Worm (Caenorhabditis elegans) whole organism, L3 larva: Measurements from ENCODE around the gene F46B3.14.

Experiments used
- R02D3.7 ChIP-seq: fragments of 150-350 bp; optimal IDR thresholded peaks from 2 replicates; lab custom pipeline; 2014; ENCODE audit warnings: missing biosample characterization, missing genetic modification characterization
- aly-2 ChIP-seq: fragments of 150-350 bp; optimal IDR thresholded peaks from 2 replicates; lab custom pipeline; 2014; ENCODE audit warnings: missing biosample characterization, missing genetic modification characterization
- ama-1 ChIP-seq: fragments of 150-350 bp; optimal IDR thresholded peaks from 2 replicates; lab custom pipeline; 2018
- ceh-9 ChIP-seq: sonication (generic microtip); optimal IDR thresholded peaks from 2 replicates; lab custom pipeline; 2018; ENCODE audit warnings: missing biosample characterization, missing genetic modification characterization
- egl-27 ChIP-seq: sonication (generic microtip); optimal IDR thresholded peaks from 4 replicates; lab custom pipeline; 2017; ENCODE audit warnings: missing biosample characterization, missing genetic modification reagents, missing genetic modification characterization
- egl-5 ChIP-seq: fragments of 150-350 bp; optimal IDR thresholded peaks from 2 replicates; lab custom pipeline; 2017; ENCODE audit warnings: missing biosample characterization, missing genetic modification reagents, missing genetic modification characterization, inconsistent platforms
- elt-1 ChIP-seq: fragments of 150-350 bp; optimal IDR thresholded peaks from 2 replicates; lab custom pipeline; 2014; ENCODE audit warnings: missing biosample characterization, missing genetic modification characterization
- elt-2 ChIP-seq: sonication (generic microtip); optimal IDR thresholded peaks from 2 replicates; lab custom pipeline; 2016; ENCODE audit warnings: missing genetic modification reagents, mild to moderate bottlenecking, missing genetic modification characterization, missing compliant biosample characterization
- elt-3 ChIP-seq, 3 experiments: fragments of 150-350 bp in 1 of 3; sonication (generic microtip) in 2 of 3; optimal IDR thresholded peaks; 2 replicates in 2 of 3; 4 replicates in 1 of 3; lab custom pipeline; 2014 to 2017; ENCODE audit warnings: missing biosample characterization in 3 of 3, missing genetic modification characterization in 3 of 3
- fkh-10 ChIP-seq: sonication (generic microtip); optimal IDR thresholded peaks from 2 replicates; lab custom pipeline; 2017; ENCODE audit warnings: missing biosample characterization, missing genetic modification reagents, missing genetic modification characterization
- fkh-2 ChIP-seq: fragments of 150-350 bp; optimal IDR thresholded peaks from 2 replicates; lab custom pipeline; 2014; ENCODE audit warnings: missing biosample characterization, missing genetic modification reagents, missing genetic modification characterization
- fos-1 ChIP-seq: fragments of 150-350 bp; optimal IDR thresholded peaks from 2 replicates; lab custom pipeline; 2014; ENCODE audit warnings: missing biosample characterization, missing genetic modification characterization
- jun-1 ChIP-seq: fragments of 150-350 bp; optimal IDR thresholded peaks from 2 replicates; lab custom pipeline; 2014; ENCODE audit warnings: missing biosample characterization, missing genetic modification reagents, missing genetic modification characterization
- lin-15B ChIP-seq: fragments of 150-350 bp; optimal IDR thresholded peaks from 2 replicates; lab custom pipeline; 2014; ENCODE audit warnings: missing biosample characterization, missing genetic modification characterization
- lin-39 ChIP-seq: fragments of 150-350 bp; optimal IDR thresholded peaks from 2 replicates; lab custom pipeline; 2018; ENCODE audit warnings: missing biosample characterization, missing genetic modification reagents, missing genetic modification characterization
- mdl-1 ChIP-seq: fragments of 150-350 bp; optimal IDR thresholded peaks from 2 replicates; lab custom pipeline; 2014; ENCODE audit warnings: missing biosample characterization, missing genetic modification characterization
- mml-1 ChIP-seq: fragments of 150-350 bp; sonication (generic microtip); optimal IDR thresholded peaks from 3 replicates; lab custom pipeline; 2014; ENCODE audit warnings: missing biosample characterization, missing genetic modification characterization
- nhr-11 ChIP-seq: fragments of 150-350 bp; optimal IDR thresholded peaks from 2 replicates; lab custom pipeline; 2014; ENCODE audit warnings: missing biosample characterization, missing genetic modification characterization
- nhr-12 ChIP-seq: fragments of 150-350 bp; optimal IDR thresholded peaks from 2 replicates; lab custom pipeline; 2014; ENCODE audit warnings: missing biosample characterization, missing genetic modification characterization
- nhr-23 ChIP-seq: fragments of 150-350 bp; optimal IDR thresholded peaks from 2 replicates; lab custom pipeline; 2014; ENCODE audit warnings: missing biosample characterization, missing genetic modification reagents, missing genetic modification characterization
- nhr-237 ChIP-seq: fragments of 150-350 bp; optimal IDR thresholded peaks from 2 replicates; lab custom pipeline; 2014; ENCODE audit warnings: missing biosample characterization, missing genetic modification characterization
- nhr-25 ChIP-seq: sonication (generic microtip); optimal IDR thresholded peaks from 2 replicates; lab custom pipeline; 2017; ENCODE audit warnings: missing biosample characterization, missing genetic modification characterization
- nhr-28 ChIP-seq: fragments of 150-350 bp; optimal IDR thresholded peaks from 2 replicates; lab custom pipeline; 2014; ENCODE audit warnings: missing biosample characterization, missing genetic modification characterization
- nhr-76 ChIP-seq: fragments of 150-350 bp; sonication (generic microtip); optimal IDR thresholded peaks from 5 replicates; lab custom pipeline; 2014; ENCODE audit warnings: missing biosample characterization, missing genetic modification characterization
- nhr-77 ChIP-seq: fragments of 150-350 bp; optimal IDR thresholded peaks from 2 replicates; lab custom pipeline; 2014; ENCODE audit warnings: missing biosample characterization, missing genetic modification characterization
- pha-4 ChIP-seq: fragments of 150-350 bp; optimal IDR thresholded peaks from 2 replicates; lab custom pipeline; 2014; ENCODE audit warnings: missing biosample characterization, missing genetic modification reagents, missing genetic modification characterization
- pqm-1 ChIP-seq: fragments of 150-350 bp; optimal IDR thresholded peaks from 2 replicates; lab custom pipeline; 2017; ENCODE audit warnings: missing biosample characterization, missing genetic modification characterization, inconsistent platforms
- sea-2 ChIP-seq: fragments of 150-350 bp; sonication (generic microtip); optimal IDR thresholded peaks from 4 replicates; lab custom pipeline; 2014; ENCODE audit warnings: missing biosample characterization, missing genetic modification reagents, missing genetic modification characterization
- skn-1 ChIP-seq: fragments of 150-350 bp; optimal IDR thresholded peaks from 2 replicates; lab custom pipeline; 2014; ENCODE audit warnings: missing biosample characterization, missing genetic modification characterization
- snpc-4 ChIP-seq: fragments of 150-350 bp; optimal IDR thresholded peaks from 2 replicates; lab custom pipeline; 2014; ENCODE audit warnings: missing biosample characterization, missing genetic modification characterization
- tbx-2 ChIP-seq: sonication (generic microtip); optimal IDR thresholded peaks from 2 replicates; lab custom pipeline; 2016; ENCODE audit warnings: mild to moderate bottlenecking, missing genetic modification characterization, missing compliant biosample characterization
- unc-39 ChIP-seq: sonication (generic microtip); optimal IDR thresholded peaks from 4 replicates; lab custom pipeline; 2017; ENCODE audit warnings: missing biosample characterization, missing genetic modification characterization
- unc-62 ChIP-seq: fragments of 150-350 bp; sonication (generic microtip); optimal IDR thresholded peaks from 4 replicates; lab custom pipeline; 2014; ENCODE audit warnings: missing biosample characterization, missing genetic modification reagents, missing genetic modification characterization
- zag-1 ChIP-seq: fragments of 150-350 bp; optimal IDR thresholded peaks from 2 replicates; lab custom pipeline; 2014; ENCODE audit warnings: missing biosample characterization, missing genetic modification characterization
- ztf-11 ChIP-seq: fragments of 150-350 bp; optimal IDR thresholded peaks from 2 replicates; lab custom pipeline; 2014; ENCODE audit warnings: missing biosample characterization, missing genetic modification characterization
- ztf-4 ChIP-seq: fragments of 150-350 bp; optimal IDR thresholded peaks from 2 replicates; lab custom pipeline; 2014; ENCODE audit warnings: missing biosample characterization, missing genetic modification characterization

F46B3.14 gene

ce11 chrV:20660025-20660424 is 28.9 kb upstream of the F46B3.14 start, which contains the start of gene W01F3.2:
W01F3.2 (plus strand) TSS chrV:20660325.
- TF ChIP-seq nhr-237 (tag; lab: Kevin White, UChicago): no peak
- TF ChIP-seq R02D3.7 (tag; lab: Kevin White, UChicago): no peak
- TF ChIP-seq nhr-77: no peak
- TF ChIP-seq, all 47 proteins: peak for 0

ce11 chrV:20656626-20657025 is 25.5 kb upstream of the F46B3.14 start:
- TF ChIP-seq nhr-77: no peak
- no peak for TF ChIP-seq lin-39 (tag; lab: Kevin White, UChicago)
- TF ChIP-seq zag-1 (tag; lab: Kevin White, UChicago): no peak
- no peak for TF ChIP-seq ztf-4
- TF ChIP-seq elt-1 (tag; lab: Kevin White, UChicago): no peak
- TF ChIP-seq unc-39 (tag; lab: Kevin White, UChicago): no peak
- no peak for TF ChIP-seq nhr-11 (tag; lab: Kevin White, UChicago)

DNA sequence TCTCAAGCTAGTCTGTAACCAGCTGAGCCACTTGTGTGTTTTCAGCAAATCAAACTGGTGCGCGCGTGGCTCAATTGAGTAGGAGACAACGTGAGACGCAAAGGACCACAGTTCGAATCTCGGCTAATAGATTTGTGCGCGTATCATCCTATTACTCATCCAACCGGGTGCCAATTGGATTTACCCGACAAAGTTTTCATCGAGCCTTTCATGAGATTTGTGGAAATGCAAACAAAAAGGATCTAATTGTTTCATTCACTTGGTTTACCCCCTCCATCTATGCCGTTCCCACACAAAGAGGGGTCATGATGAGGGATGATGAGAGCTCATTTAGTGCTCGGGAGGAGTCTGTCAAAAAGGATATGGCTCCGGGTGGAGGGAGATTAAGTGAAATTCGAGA is 24.0 kb upstream of the F46B3.14 start:
- TF ChIP-seq mdl-1 (tag; lab: Kevin White, UChicago) (no peak), tbx-2 (tag; lab: Kevin White, UChicago) (no peak), nhr-77 (no peak), sea-2 (GFP tag; lab: Kevin White, UChicago) (no peak), nhr-23 (tag; lab: Kevin White, UChicago) (no peak), nhr-12 (no peak), nhr-76 (no peak), pqm-1 (tag; lab: Kevin White, UChicago) (no peak), snpc-4 (no peak)

- no peak for TF ChIP-seq ztf-11 (tag; lab: Kevin White, UChicago)
- no peak for TF ChIP-seq unc-62 (GFP tag; lab: Kevin White, UChicago)
Observed at ce11 chrV:20654350-20654749, 23.2 kb upstream of the F46B3.14 start, which contains the start of gene mnr-1. mnr-1 (plus strand) TSS chrV:20654650.

ce11 chrV:20651923-20652322 is 20.8 kb upstream of the F46B3.14 start:
- TF ChIP-seq aly-2 (tag; lab: Kevin White, UChicago) (no peak), skn-1 (tag; lab: Kevin White, UChicago) (no peak), nhr-23 (tag; lab: Kevin White, UChicago) (no peak), ztf-11 (tag; lab: Kevin White, UChicago) (no peak), fkh-2 (tag; lab: Kevin White, UChicago) (no peak), nhr-28 (tag; lab: Kevin White, UChicago) (no peak)
- TF ChIP-seq, all 47 proteins: peak for 0

DNA sequence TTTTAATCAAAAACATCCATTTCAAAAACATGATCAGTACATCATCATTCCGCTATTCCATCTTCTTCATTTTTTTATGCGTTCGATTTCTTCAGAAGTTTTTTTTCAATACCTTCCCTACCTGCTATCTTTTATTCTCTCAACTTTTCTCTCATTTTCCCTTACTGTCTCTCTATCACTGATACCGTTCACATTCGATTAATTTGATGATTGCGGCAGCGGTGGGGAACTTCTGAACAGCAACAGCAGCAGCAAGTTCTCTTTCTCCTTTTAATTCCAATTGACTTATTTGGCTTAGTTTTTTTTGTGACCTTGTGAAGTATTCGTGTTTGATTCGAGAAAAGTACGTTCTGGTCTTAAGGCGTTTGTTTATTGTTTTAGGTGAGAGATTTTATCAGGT is 17.7 kb upstream of the F46B3.14 start:
- TF ChIP-seq elt-3 (tag; optimal IDR thresholded peaks at IDR 0.05; lab: Kevin White, UChicago) (peak in 2 of 3 experiments; percentile 66 to 82), lin-39 (tag; lab: Kevin White, UChicago) (no peak), nhr-237 (tag; lab: Kevin White, UChicago) (no peak), egl-5 (tag; lab: Kevin White, UChicago) (no peak), R02D3.7 (tag; lab: Kevin White, UChicago) (no peak), ceh-9 (tag; lab: Kevin White, UChicago) (no peak), elt-2 (no peak), egl-27 (tag; lab: Kevin White, UChicago) (no peak), mml-1 (no peak), nhr-11 (tag; lab: Kevin White, UChicago) (no peak), nhr-25 (tag; lab: Kevin White, UChicago) (peak; percentile 63), fkh-2 (tag; lab: Kevin White, UChicago) (no peak), snpc-4 (no peak), zag-1 (tag; lab: Kevin White, UChicago) (no peak)

- no peak for TF ChIP-seq pqm-1 (tag; lab: Kevin White, UChicago)
- TF ChIP-seq mml-1: no peak
- no peak for TF ChIP-seq fkh-10 (GFP tag; lab: Kevin White, UChicago)
- no peak for TF ChIP-seq egl-5 (tag; lab: Kevin White, UChicago)
- TF ChIP-seq ama-1 (lab: Kevin White, UChicago): no peak
- TF ChIP-seq lin-15B (tag; lab: Kevin White, UChicago): no peak
- no peak for TF ChIP-seq ztf-11 (tag; lab: Kevin White, UChicago)
- TF ChIP-seq elt-3 (tag; optimal IDR thresholded peaks at IDR 0.05; lab: Kevin White, UChicago): no peak
- no peak for TF ChIP-seq egl-27 (tag; lab: Kevin White, UChicago)
- TF ChIP-seq fos-1 (tag; lab: Kevin White, UChicago): no peak
- no peak for TF ChIP-seq pha-4
- TF ChIP-seq nhr-28 (tag; lab: Kevin White, UChicago): no peak
- no peak for TF ChIP-seq mdl-1 (tag; lab: Kevin White, UChicago)
- no peak for TF ChIP-seq ztf-4
- TF ChIP-seq elt-2: no peak
- TF ChIP-seq snpc-4: no peak
- no peak for TF ChIP-seq jun-1 (tag; lab: Kevin White, UChicago)
Observed at ce11 chrV:20645479-20645878, 14.3 kb upstream of the F46B3.14 start.
